Worm (Caenorhabditis elegans) whole organism, L1 larva: ENCODE results near the gene jtr-1.

Experiments
- C34B4.2 ChIP-seq: sonication (generic microtip); optimal IDR thresholded peaks from 2 replicates; lab custom pipeline; 2017; ENCODE audit warnings: mild to moderate bottlenecking, missing genetic modification characterization, missing compliant biosample characterization
- F16B12.6 ChIP-seq: fragments of 150-350 bp; optimal IDR thresholded peaks from 2 replicates; lab custom pipeline; 2014; ENCODE audit warnings: missing biosample characterization, missing genetic modification characterization
- aha-1 ChIP-seq: fragments of 150-350 bp; optimal IDR thresholded peaks from 2 replicates; lab custom pipeline; 2014; ENCODE audit warnings: missing biosample characterization, missing genetic modification characterization
- aly-2 ChIP-seq: fragments of 150-350 bp; optimal IDR thresholded peaks from 2 replicates; lab custom pipeline; 2014; ENCODE audit warnings: missing biosample characterization, missing genetic modification characterization
- blmp-1 ChIP-seq: fragments of 150-350 bp; optimal IDR thresholded peaks from 2 replicates; lab custom pipeline; 2014; ENCODE audit warnings: missing biosample characterization, missing genetic modification characterization
- ceh-8 ChIP-seq: fragments of 200-800 bp; sonication (Bioruptor generic); optimal IDR thresholded peaks from 2 replicates; lab custom pipeline; 2018; ENCODE audit warnings: mild to moderate bottlenecking, missing genetic modification characterization, moderate library complexity, missing compliant biosample characterization
- ceh-88 ChIP-seq: fragments of 200-800 bp; sonication (Bioruptor generic); IDR thresholded peaks from 2 replicates; pipeline ENCODE4 v1.3.6; 2022; ENCODE audit warnings: missing genetic modification characterization, missing compliant biosample characterization
- ces-1 ChIP-seq: fragments of 150-350 bp; optimal IDR thresholded peaks from 2 replicates; lab custom pipeline; 2014; ENCODE audit warnings: missing biosample characterization, missing genetic modification reagents, missing genetic modification characterization
- dpl-1 ChIP-seq, 3 experiments: fragments of 150-350 bp in 2 of 3; sonication (generic microtip) in 1 of 3; optimal IDR thresholded peaks; 2 replicates each; lab custom pipeline; 2014 to 2017; ENCODE audit warnings: missing biosample characterization in 3 of 3, missing genetic modification characterization in 3 of 3, missing genetic modification reagents in 3 of 3
- efl-1 ChIP-seq, 4 experiments: fragments of 150-350 bp; optimal IDR thresholded peaks in 3 of 4; peaks in 1 of 4; 1 replicate in 1 of 4; 2 replicates in 3 of 4; lab custom pipeline; 2014; ENCODE audit warnings: missing biosample characterization in 2 of 4, missing genetic modification characterization in 2 of 4, missing genetic modification reagents in 2 of 4
- efl-3 ChIP-seq: fragments of 200-800 bp; sonication (Bioruptor generic); optimal IDR thresholded peaks from 2 replicates; lab custom pipeline; 2018; ENCODE audit warnings: mild to moderate bottlenecking, missing genetic modification characterization, missing compliant biosample characterization
- egl-13 ChIP-seq: sonication (generic microtip); optimal IDR thresholded peaks from 2 replicates; lab custom pipeline; 2016; ENCODE audit warnings: missing genotype, missing genetic modification reagents, missing genetic modification characterization, missing compliant biosample characterization
- egl-27 ChIP-seq, 2 experiments: fragments of 150-350 bp in 1 of 2; sonication (generic microtip); optimal IDR thresholded peaks; 3 replicates each; lab custom pipeline; 2017 to 2018; ENCODE audit warnings: missing biosample characterization in 2 of 2, missing genetic modification characterization in 2 of 2, missing genetic modification reagents in 2 of 2
- elt-2 ChIP-seq: sonication (generic microtip); optimal IDR thresholded peaks from 2 replicates; lab custom pipeline; 2016; ENCODE audit warnings: missing genetic modification characterization, mild to moderate bottlenecking, inconsistent platforms, missing compliant biosample characterization, missing genetic modification reagents
- lin-14 ChIP-seq: fragments of 200-800 bp; sonication (Bioruptor generic); optimal IDR thresholded peaks from 2 replicates; lab custom pipeline; 2018; ENCODE audit warnings: mild to moderate bottlenecking, missing genetic modification characterization, moderate library complexity, missing compliant biosample characterization
- lir-3 ChIP-seq: sonication (generic microtip); optimal IDR thresholded peaks from 2 replicates; lab custom pipeline; 2016; ENCODE audit warnings: mild to moderate bottlenecking, missing genetic modification characterization, moderate library complexity, missing compliant biosample characterization; ENCODE audit not compliant: poor library complexity
- lsy-2 ChIP-seq, 2 experiments: fragments of 150-350 bp; optimal IDR thresholded peaks; 2 replicates each; lab custom pipeline; 2014; ENCODE audit warnings: missing biosample characterization in 2 of 2, missing genetic modification characterization in 2 of 2
- mab-9 ChIP-seq: fragments of 200-800 bp; sonication (Bioruptor generic); IDR thresholded peaks from 2 replicates; pipeline ENCODE4 v1.3.6; 2022; ENCODE audit warnings: missing genetic modification reagents, missing genetic modification characterization, missing compliant biosample characterization
- nhr-11 ChIP-seq: fragments of 150-350 bp; optimal IDR thresholded peaks from 2 replicates; lab custom pipeline; 2014; ENCODE audit warnings: missing biosample characterization, missing genetic modification characterization
- nhr-19 ChIP-seq: fragments of 200-800 bp; sonication (Bioruptor generic); conservative IDR thresholded peaks from 2 replicates; pipeline ENCODE4 v1.3.6; 2022; ENCODE audit warnings: missing genetic modification characterization, missing compliant biosample characterization
- nhr-28 ChIP-seq: fragments of 150-350 bp; optimal IDR thresholded peaks from 2 replicates; lab custom pipeline; 2014; ENCODE audit warnings: missing biosample characterization, missing genetic modification characterization
- nhr-47 ChIP-seq: sonication (generic microtip); optimal IDR thresholded peaks from 2 replicates; lab custom pipeline; 2016; ENCODE audit warnings: mild to moderate bottlenecking, missing genetic modification characterization, moderate library complexity, missing compliant biosample characterization
- nhr-71 ChIP-seq: sonication (generic microtip); optimal IDR thresholded peaks from 2 replicates; lab custom pipeline; 2016; ENCODE audit warnings: mild to moderate bottlenecking, missing genetic modification characterization, moderate library complexity, missing compliant biosample characterization
- nhr-76 ChIP-seq: sonication (generic microtip); optimal IDR thresholded peaks from 2 replicates; lab custom pipeline; 2017; ENCODE audit warnings: missing biosample characterization, missing genetic modification characterization
- nhr-77 ChIP-seq: fragments of 150-350 bp; optimal IDR thresholded peaks from 2 replicates; lab custom pipeline; 2014; ENCODE audit warnings: missing biosample characterization, missing genetic modification characterization
- nhr-85 ChIP-seq: sonication (generic microtip); peaks from one replicate; lab custom pipeline; 2016; ENCODE audit warnings: missing genetic modification characterization, inconsistent platforms, missing compliant biosample characterization
- pag-3 ChIP-seq: sonication (generic microtip); optimal IDR thresholded peaks from 2 replicates; lab custom pipeline; 2017; ENCODE audit warnings: missing genetic modification characterization, mild to moderate bottlenecking, missing compliant biosample characterization, antibody characterized with exemption, borderline replicate concordance; ENCODE audit not compliant: insufficient read depth
- pqm-1 ChIP-seq: sonication (generic microtip); optimal IDR thresholded peaks from 3 replicates; lab custom pipeline; 2017; ENCODE audit warnings: missing biosample characterization, missing genetic modification characterization
- rnt-1 ChIP-seq: sonication (generic microtip); optimal IDR thresholded peaks from 2 replicates; lab custom pipeline; 2016; ENCODE audit warnings: mild to moderate bottlenecking, missing genetic modification characterization, moderate library complexity, missing compliant biosample characterization
- skn-1 ChIP-seq: fragments of 150-350 bp; optimal IDR thresholded peaks from 2 replicates; lab custom pipeline; 2014; ENCODE audit warnings: missing biosample characterization, missing genetic modification characterization
- snpc-4 ChIP-seq: fragments of 150-350 bp; optimal IDR thresholded peaks from 2 replicates; lab custom pipeline; 2014; ENCODE audit warnings: missing biosample characterization, missing genetic modification characterization
- sox-4 ChIP-seq: sonication (generic microtip); optimal IDR thresholded peaks from 2 replicates; lab custom pipeline; 2016; ENCODE audit warnings: missing genetic modification characterization, missing compliant biosample characterization
- sup-37 ChIP-seq: fragments of 200-800 bp; sonication (Bioruptor generic); optimal IDR thresholded peaks from 2 replicates; lab custom pipeline; 2018; ENCODE audit warnings: mild to moderate bottlenecking, missing genetic modification characterization, missing compliant biosample characterization
- unc-130 ChIP-seq: fragments of 150-350 bp; optimal IDR thresholded peaks from 2 replicates; lab custom pipeline; 2017; ENCODE audit warnings: missing biosample characterization, missing genetic modification characterization, inconsistent platforms
- unc-30 ChIP-seq: sonication (generic microtip); optimal IDR thresholded peaks from 2 replicates; lab custom pipeline; 2017; ENCODE audit warnings: missing biosample characterization, missing genetic modification characterization
- unc-86 ChIP-seq: sonication (generic microtip); optimal IDR thresholded peaks from 2 replicates; lab custom pipeline; 2016; ENCODE audit warnings: missing genetic modification characterization, missing compliant biosample characterization
- vab-15 ChIP-seq: sonication (generic microtip); optimal IDR thresholded peaks from 2 replicates; lab custom pipeline; 2017; ENCODE audit warnings: missing genotype, mild to moderate bottlenecking, missing genetic modification characterization, missing compliant biosample characterization
- xbp-1 ChIP-seq: sonication (generic microtip); optimal IDR thresholded peaks from 2 replicates; lab custom pipeline; 2016; ENCODE audit warnings: missing genetic modification characterization, missing compliant biosample characterization
- zag-1 ChIP-seq: fragments of 150-350 bp; optimal IDR thresholded peaks from 2 replicates; lab custom pipeline; 2014; ENCODE audit warnings: missing biosample characterization, missing genetic modification characterization
- ztf-11 ChIP-seq, 2 experiments: sonication (generic microtip); optimal IDR thresholded peaks; 2 replicates each; lab custom pipeline; 2016 to 2017; ENCODE audit warnings: missing genetic modification characterization in 2 of 2, missing biosample characterization in 1 of 2, missing compliant biosample characterization in 1 of 2
- ztf-4 ChIP-seq: fragments of 150-350 bp; optimal IDR thresholded peaks from 2 replicates; lab custom pipeline; 2014; ENCODE audit warnings: missing biosample characterization, missing genetic modification characterization

The jtr-1 gene

ce11 chrIV:1435159-1435558 is 14.4 kb downstream of the jtr-1 start:
- TF ChIP-seq unc-30 (tag; lab: Kevin White, UChicago) (no peak), nhr-76 (no peak), F16B12.6 (tag; lab: Kevin White, UChicago) (no peak), efl-3 (GFP tag; lab: Kevin White, UChicago) (no peak), aly-2 (tag; lab: Kevin White, UChicago) (no peak), skn-1 (tag; lab: Kevin White, UChicago) (no peak), nhr-28 (tag; lab: Kevin White, UChicago) (no peak), ceh-88 (no peak), rnt-1 (no peak), nhr-47 (tag; lab: Kevin White, UChicago) (no peak), blmp-1 (tag; lab: Kevin White, UChicago) (no peak), lsy-2 (tag; optimal IDR thresholded peaks at IDR 0.05; lab: Kevin White, UChicago) (no peak), nhr-19 (GFP tag; lab: Robert Waterston, UW) (no peak), ztf-11 (tag; optimal IDR thresholded peaks at IDR 0.05; lab: Kevin White, UChicago) (no peak), nhr-11 (tag; lab: Kevin White, UChicago) (no peak)

ce11 chrIV:1437625-1438024 is 16.9 kb downstream of the jtr-1 start:
- no peak for TF ChIP-seq unc-130 (tag; lab: Kevin White, UChicago)
- TF ChIP-seq skn-1 (tag; lab: Kevin White, UChicago) = no peak
- TF ChIP-seq egl-27 (tag; optimal IDR thresholded peaks at IDR 0.05; lab: Kevin White, UChicago) = no peak
- no peak for TF ChIP-seq pqm-1 (tag; lab: Kevin White, UChicago)
- TF ChIP-seq egl-13 (tag; lab: Kevin White, UChicago) = no peak
- TF ChIP-seq ceh-8 (GFP tag; lab: Kevin White, UChicago) = no peak
- no peak for TF ChIP-seq snpc-4
- no peak for TF ChIP-seq ztf-11 (tag; optimal IDR thresholded peaks at IDR 0.05; lab: Kevin White, UChicago)
- TF ChIP-seq rnt-1 = no peak
- TF ChIP-seq, all 84 proteins: peak for 0

- TF ChIP-seq pag-3 (tag; lab: Kevin White, UChicago) (no peak), efl-1 (optimal IDR thresholded peaks at IDR 0.05; lab: Kevin White, UChicago) (no peak), efl-1 (GFP tag; optimal IDR thresholded peaks at IDR 0.05 in 1 of 2; lab: Kevin White, UChicago) (peak in 1 of 2 experiments; percentile 39)
Measured at ce11 chrIV:1443514-1443913, 22.8 kb downstream of the jtr-1 start.

- no peak for TF ChIP-seq mab-9 (GFP tag; lab: Robert Waterston, UW)
- no peak for TF ChIP-seq ceh-8 (GFP tag; lab: Kevin White, UChicago)
- TF ChIP-seq efl-1 (optimal IDR thresholded peaks at IDR 0.05; lab: Kevin White, UChicago) = no peak
- TF ChIP-seq efl-1 (GFP tag; optimal IDR thresholded peaks at IDR 0.05 in 1 of 2; lab: Kevin White, UChicago) = peak in 1 of 2 experiments; percentile 45
Measured at ce11 chrIV:1443997-1444678, 23.4 kb downstream of the jtr-1 start.

ce11 chrIV:1445920-1446319 is 25.2 kb downstream of the jtr-1 start, which contains the start of gene clp-7:
TSS of gene clp-7 (minus strand) at chrIV:1445966.
- TF ChIP-seq xbp-1 = no peak
- no peak for TF ChIP-seq C34B4.2 (tag; lab: Kevin White, UChicago)
- TF ChIP-seq ces-1 (GFP tag; lab: Kevin White, UChicago) = no peak
- TF ChIP-seq nhr-71 (tag; lab: Kevin White, UChicago) = no peak
- TF ChIP-seq ztf-11 (tag; optimal IDR thresholded peaks at IDR 0.05; lab: Kevin White, UChicago) = no peak
- TF ChIP-seq nhr-77 (tag; lab: Kevin White, UChicago) = no peak
- no peak for TF ChIP-seq sup-37 (GFP tag; lab: Kevin White, UChicago)
- no peak for TF ChIP-seq rnt-1
- no peak for TF ChIP-seq mab-9 (GFP tag; lab: Robert Waterston, UW)
- TF ChIP-seq nhr-11 (tag; lab: Kevin White, UChicago) = no peak
- no peak for TF ChIP-seq lin-14
- TF ChIP-seq nhr-85 (tag; lab: Kevin White, UChicago) = no peak
- TF ChIP-seq efl-3 (GFP tag; lab: Kevin White, UChicago) = no peak
- TF ChIP-seq nhr-47 (tag; lab: Kevin White, UChicago) = no peak
- TF ChIP-seq elt-2 (tag; lab: Kevin White, UChicago) = no peak
- TF ChIP-seq aha-1 (tag; lab: Kevin White, UChicago) = no peak
- no peak for TF ChIP-seq egl-13 (tag; lab: Kevin White, UChicago)
- peak in 1 of 3 experiments; percentile 19 for TF ChIP-seq dpl-1 (GFP tag; optimal IDR thresholded peaks at IDR 0.05; lab: Kevin White, UChicago)
- TF ChIP-seq F16B12.6 (tag; lab: Kevin White, UChicago) = no peak
- TF ChIP-seq sox-4 (tag; lab: Kevin White, UChicago) = no peak
- no peak for TF ChIP-seq unc-86
- TF ChIP-seq vab-15 (tag; lab: Kevin White, UChicago) = no peak
- no peak for TF ChIP-seq zag-1 (tag; lab: Kevin White, UChicago)
- no peak for TF ChIP-seq lir-3 (tag; lab: Kevin White, UChicago)
- TF ChIP-seq ztf-4 (tag; lab: Kevin White, UChicago) = no peak
- TF ChIP-seq efl-1 (optimal IDR thresholded peaks at IDR 0.05; lab: Kevin White, UChicago) = no peak
- TF ChIP-seq efl-1 (GFP tag; optimal IDR thresholded peaks at IDR 0.05 in 1 of 2; lab: Kevin White, UChicago) = peak in 1 of 2 experiments; percentile 14
- peak; percentile 90 for TF ChIP-seq blmp-1 (tag; lab: Kevin White, UChicago)
